Worm (Caenorhabditis elegans): Measurements from ENCODE around the gene R04B3.3.

R04B3.3 gene

DNA sequence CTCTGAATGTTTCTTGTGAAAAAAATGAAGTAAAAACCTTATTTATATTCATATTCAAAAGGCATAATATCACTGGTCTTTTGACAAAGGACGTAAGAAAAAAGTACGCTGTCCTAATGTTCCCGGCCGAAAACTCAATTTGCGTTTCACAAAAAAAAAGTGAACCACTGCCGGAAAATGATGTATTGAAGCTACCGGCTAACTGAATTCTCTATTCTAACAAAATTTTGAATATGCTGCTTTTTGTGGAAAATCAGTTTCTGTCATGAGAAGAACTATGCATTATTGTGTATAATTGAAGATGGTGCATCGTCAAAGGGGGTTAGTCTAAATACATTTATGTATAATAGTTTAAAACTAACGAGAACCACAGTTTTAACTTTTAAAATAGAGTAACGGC lies 18.5 kb upstream of the R04B3.3 start:
- no peak for TF ChIP-seq lsy-2 (tag; optimal IDR thresholded peaks at IDR 0.05)
- no peak for TF ChIP-seq crh-2 (tag; optimal IDR thresholded peaks at IDR 0.05)
- TF ChIP-seq blmp-1 (tag; optimal IDR thresholded peaks at IDR 0.05; ENCODE audit: insufficient read depth): no peak

DNA sequence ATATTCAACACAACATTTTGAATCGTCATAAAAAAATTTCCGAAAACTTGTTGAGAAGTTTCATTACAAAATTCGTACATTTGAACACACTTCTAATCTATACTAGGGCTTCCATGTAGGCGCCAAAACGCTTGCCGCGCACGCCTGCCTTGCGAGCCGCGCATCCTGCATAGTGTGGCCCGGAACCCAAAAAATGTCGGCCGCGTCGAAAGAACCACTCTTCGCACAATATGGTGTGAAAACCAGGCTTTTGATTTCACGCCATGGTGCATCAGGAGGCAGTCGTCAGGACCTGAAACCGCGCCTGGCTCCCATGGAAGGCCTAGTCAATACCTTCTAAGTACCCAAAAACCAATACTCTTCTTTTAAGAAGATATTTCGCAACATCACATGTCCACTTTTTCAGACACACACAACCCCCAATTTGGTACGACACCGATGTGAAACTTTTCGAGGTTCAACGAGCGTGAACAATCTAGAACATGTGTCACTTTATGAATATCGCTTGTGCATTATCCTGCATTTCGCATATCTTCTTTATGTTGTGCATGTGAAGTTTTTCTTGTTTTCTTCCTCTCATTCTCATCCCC lies 17.9 kb upstream of the R04B3.3 start:
- TF ChIP-seq nhr-21 (tag; optimal IDR thresholded peaks at IDR 0.05) (no peak), snpc-4 (tag; optimal IDR thresholded peaks at IDR 0.05) (peak; percentile 19)

DNA sequence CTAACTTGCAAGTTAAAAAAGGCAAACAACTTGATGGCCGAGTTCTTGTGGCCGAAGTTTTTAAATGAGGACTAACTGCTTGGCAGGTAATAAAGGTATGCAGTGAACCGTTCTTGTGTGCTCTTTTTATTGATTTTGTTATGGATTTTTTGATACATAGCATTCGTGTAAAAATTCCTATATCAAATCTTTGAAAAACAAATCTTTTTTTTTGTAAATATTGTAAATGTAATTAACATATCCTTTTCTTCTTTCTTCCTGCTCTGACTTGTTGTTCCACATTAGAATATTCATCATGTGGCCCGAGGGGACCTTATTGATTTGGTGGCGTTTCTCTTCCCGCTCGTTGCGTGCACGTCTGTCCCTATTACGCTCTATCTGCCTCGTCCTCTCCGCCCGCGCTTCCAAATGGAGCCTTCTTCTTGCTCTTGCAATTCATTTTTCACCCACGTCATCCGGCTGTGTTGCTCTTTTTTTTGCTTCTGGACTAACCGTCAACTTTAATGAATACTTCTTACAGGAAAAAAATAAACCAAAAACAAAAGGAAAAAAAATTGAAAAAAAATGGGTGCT lies 12.8 kb upstream of the R04B3.3 start, which contains the start of gene hid-1:
Gene hid-1, plus strand, starts transcription at position 523 of the 573 bp plus-strand sequence.
- TF ChIP-seq C34F6.9 (tag; optimal IDR thresholded peaks at IDR 0.05): peak; percentile 51
- peak in 1 of 2 experiments; percentile 13 for TF ChIP-seq lsy-2 (tag; optimal IDR thresholded peaks at IDR 0.05)
- no peak for TF ChIP-seq ZK546.5 (tag; optimal IDR thresholded peaks at IDR 0.05)
- TF ChIP-seq sma-9 (GFP tag; optimal IDR thresholded peaks at IDR 0.05): peak; percentile 14
- no peak for TF ChIP-seq sma-9 (tag; optimal IDR thresholded peaks at IDR 0.05)
- no peak for TF ChIP-seq sma-3 (GFP tag; optimal IDR thresholded peaks at IDR 0.05)
- TF ChIP-seq sem-4 (tag; optimal IDR thresholded peaks at IDR 0.05): peak; percentile 21
- TF ChIP-seq lin-11 (tag; optimal IDR thresholded peaks at IDR 0.05): peak; percentile 2

DNA sequence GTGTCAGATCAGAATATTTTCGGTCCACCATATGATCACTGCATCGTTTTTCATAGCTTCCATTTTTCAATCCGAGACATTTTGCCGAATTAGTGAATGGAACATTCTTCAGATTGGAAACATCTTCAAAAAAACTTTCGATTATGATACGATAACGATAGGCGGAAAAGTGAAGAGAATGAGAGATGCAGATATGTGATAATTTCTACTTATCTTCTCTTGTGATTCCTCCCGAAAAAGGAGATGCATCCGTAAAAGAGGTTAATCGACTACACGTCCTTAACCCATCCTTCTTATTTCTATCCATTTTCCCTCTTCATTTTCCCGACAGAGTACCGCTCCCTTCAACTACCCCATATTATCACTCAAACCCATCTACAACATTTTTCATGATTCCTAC lies 7.3 kb upstream of the R04B3.3 start, which contains the start of gene K02E10.4:
Gene K02E10.4, plus strand, starts transcription at position 186 of the 400 bp plus-strand sequence.
- TF ChIP-seq sma-9 (GFP tag; optimal IDR thresholded peaks at IDR 0.05): no peak
- no peak for TF ChIP-seq sma-9 (tag; optimal IDR thresholded peaks at IDR 0.05)

DNA sequence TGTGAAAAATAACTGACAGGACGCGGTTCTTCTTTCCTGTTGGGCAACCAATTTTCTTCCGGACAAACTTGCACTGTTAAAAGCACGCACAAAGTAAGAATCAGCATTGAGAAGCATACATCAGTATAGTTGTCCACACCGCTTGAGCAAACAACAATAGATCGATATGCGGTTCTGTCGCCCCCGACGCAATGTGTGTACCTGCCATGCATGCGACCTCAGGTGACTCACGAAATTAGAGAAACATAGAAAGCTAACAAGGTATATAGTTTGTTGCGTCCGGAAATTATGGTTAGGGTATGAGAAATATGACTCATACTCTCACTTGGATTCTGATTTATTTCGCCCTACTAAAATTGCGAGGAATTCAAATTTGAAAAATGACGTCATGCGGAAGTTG lies 6.8 kb upstream of the R04B3.3 start, which contains the start of gene K02E10.6:
Gene K02E10.6, minus strand, starts transcription at position 149 of the 400 bp plus-strand sequence.
- no peak for TF ChIP-seq peb-1 (tag; optimal IDR thresholded peaks at IDR 0.05)
- TF ChIP-seq fos-1 (tag; optimal IDR thresholded peaks at IDR 0.05): peak; percentile 24

DNA sequence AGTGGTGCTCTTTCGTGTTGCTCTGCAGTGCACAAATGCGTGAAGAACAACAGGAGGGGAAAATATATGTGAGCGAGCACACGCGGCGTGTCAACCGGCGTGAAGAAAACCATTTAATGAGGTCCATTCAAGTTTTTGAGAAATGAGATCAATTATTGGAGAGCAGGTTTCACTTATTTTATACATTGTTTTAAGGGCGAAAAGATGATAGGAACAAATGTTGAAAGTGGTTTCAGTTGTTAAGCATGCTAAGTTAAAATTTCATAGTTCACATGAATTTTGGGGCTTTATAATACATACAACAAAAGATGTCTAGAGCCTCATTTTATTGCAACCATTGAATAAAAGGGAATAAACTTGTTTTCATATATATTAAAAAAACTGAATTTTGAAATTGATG lies 3.0 kb upstream of the R04B3.3 start, which contains the start of gene K02E10.5:
Gene K02E10.5, minus strand, starts transcription at position 101 of the 400 bp plus-strand sequence.
- TF ChIP-seq aly-2 (tag; optimal IDR thresholded peaks at IDR 0.05) (no peak), gmeb-1 (tag; optimal IDR thresholded peaks at IDR 0.05) (no peak), F13H6.1 (tag; optimal IDR thresholded peaks at IDR 0.05) (no peak), nhr-77 (tag; optimal IDR thresholded peaks at IDR 0.05) (no peak), sem-4 (tag; optimal IDR thresholded peaks at IDR 0.05) (no peak), elt-3 (tag; optimal IDR thresholded peaks at IDR 0.05) (no peak), R02D3.7 (tag; optimal IDR thresholded peaks at IDR 0.05) (no peak), nhr-237 (tag; optimal IDR thresholded peaks at IDR 0.05) (no peak), elt-1 (tag; optimal IDR thresholded peaks at IDR 0.05) (no peak), unc-62 (GFP tag; optimal IDR thresholded peaks at IDR 0.05) (no peak), nhr-11 (tag; optimal IDR thresholded peaks at IDR 0.05) (no peak), nhr-21 (tag; optimal IDR thresholded peaks at IDR 0.05) (no peak), lsy-2 (tag; optimal IDR thresholded peaks at IDR 0.05) (no peak), alr-1 (tag; optimal IDR thresholded peaks at IDR 0.05) (no peak), nhr-23 (tag; optimal IDR thresholded peaks at IDR 0.05) (no peak), snpc-4 (tag; optimal IDR thresholded peaks at IDR 0.05) (no peak)

DNA sequence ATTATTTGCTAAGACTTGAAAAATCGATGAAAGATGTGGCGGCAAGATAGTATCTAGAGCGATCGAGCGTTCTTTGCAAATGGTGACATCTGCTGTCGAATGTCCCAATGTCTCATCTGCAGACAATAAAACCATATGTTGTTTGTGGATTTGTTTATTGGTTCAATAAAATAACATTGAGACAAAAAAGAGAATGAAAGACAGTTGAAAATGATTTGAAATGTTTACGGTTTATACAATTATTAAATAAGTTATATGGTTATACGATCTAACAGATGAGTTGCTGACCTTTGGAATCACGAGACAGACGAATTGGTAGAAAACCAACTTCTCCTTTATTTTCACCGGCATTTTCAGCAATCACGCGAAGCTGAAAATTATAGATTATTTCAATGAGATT lies 2.2 kb downstream of the R04B3.3 start, which contains the start of gene R04B3.2:
Gene R04B3.2, minus strand, starts transcription at position 101 of the 400 bp plus-strand sequence.
- TF ChIP-seq lin-39 (tag; optimal IDR thresholded peaks at IDR 0.05) (no peak), zag-1 (tag; optimal IDR thresholded peaks at IDR 0.05) (no peak), nhr-6 (tag; optimal IDR thresholded peaks at IDR 0.05) (no peak), nhr-237 (tag; optimal IDR thresholded peaks at IDR 0.05) (no peak), peb-1 (tag; optimal IDR thresholded peaks at IDR 0.05) (no peak), blmp-1 (tag; optimal IDR thresholded peaks at IDR 0.05; ENCODE audit: insufficient read depth) (no peak), crh-2 (tag; optimal IDR thresholded peaks at IDR 0.05) (no peak), nhr-11 (tag; optimal IDR thresholded peaks at IDR 0.05) (no peak), dmd-4 (tag; optimal IDR thresholded peaks at IDR 0.05) (no peak), gmeb-1 (tag; optimal IDR thresholded peaks at IDR 0.05) (no peak), ceh-16 (tag; optimal IDR thresholded peaks at IDR 0.05) (no peak)

Data from whole organism, L2 larva.